Fruit fly (Drosophila melanogaster) whole organism, wandering third instar larva: ENCODE data around the gene orb2.
A peak's percentile ranks its signal among the peaks of the same experiment; 100 is the strongest.

Source experiments
- Abd-B ChIP-seq: fragments of >200 bp; optimal IDR thresholded peaks from 2 replicates; lab custom pipeline; 2017; ENCODE audit warnings: missing biosample characterization, missing genetic modification characterization
- CrebA ChIP-seq: fragments of 200-800 bp; sonication (Bioruptor generic); optimal IDR thresholded peaks from 2 replicates; lab custom pipeline; 2016; ENCODE audit warnings: missing biosample characterization, mild to moderate bottlenecking, missing genetic modification characterization, borderline replicate concordance
- Hr78 ChIP-seq: fragments of >200 bp; optimal IDR thresholded peaks from 2 replicates; lab custom pipeline; 2017; ENCODE audit warnings: missing biosample characterization, missing genetic modification characterization
- Myc ChIP-seq: fragments of >200 bp; optimal IDR thresholded peaks from 2 replicates; lab custom pipeline; 2017
- OdsH ChIP-seq: fragments of 200-800 bp; sonication (Bioruptor generic); optimal IDR thresholded peaks from 2 replicates; lab custom pipeline; 2016; ENCODE audit warnings: missing biosample characterization, mild to moderate bottlenecking, missing genetic modification characterization
- Sp1 ChIP-seq: fragments of 200-800 bp; sonication (Bioruptor generic); optimal IDR thresholded peaks from 3 replicates; lab custom pipeline; 2019; ENCODE audit warnings: missing biosample characterization, mild to moderate bottlenecking, missing genetic modification characterization, moderate library complexity
- br ChIP-seq: fragments of 200-800 bp; sonication (Bioruptor generic); optimal IDR thresholded peaks from 2 replicates; lab custom pipeline; 2016; ENCODE audit warnings: missing biosample characterization, missing genetic modification characterization
- brk ChIP-seq: fragments of 200-800 bp; sonication (Bioruptor generic); optimal IDR thresholded peaks from 2 replicates; lab custom pipeline; 2016; ENCODE audit warnings: missing biosample characterization, mild to moderate bottlenecking, missing genetic modification characterization
- h ChIP-seq: fragments of 200-800 bp; sonication (Bioruptor generic); optimal IDR thresholded peaks from 3 replicates; lab custom pipeline; 2016; ENCODE audit warnings: missing biosample characterization, mild to moderate bottlenecking, missing genetic modification characterization
- lola ChIP-seq: fragments of >200 bp; optimal IDR thresholded peaks from 2 replicates; lab custom pipeline; 2017; ENCODE audit warnings: missing biosample characterization, missing genetic modification characterization

- TF ChIP-seq Hr78 (GFP tag; lab: Kevin White, UChicago), result no peak
- peak; percentile 48 for TF ChIP-seq br (GFP tag; lab: Kevin White, UChicago)
- no peak for TF ChIP-seq Myc (lab: Kevin White, UChicago)
- TF ChIP-seq Abd-B, result no peak
- TF ChIP-seq h (GFP tag; lab: Kevin White, UChicago), result peak; percentile 35
- no peak for TF ChIP-seq brk (GFP tag; lab: Kevin White, UChicago)
- peak; percentile 14 for TF ChIP-seq OdsH (GFP tag; lab: Kevin White, UChicago)
- no peak for TF ChIP-seq Sp1 (GFP tag; lab: Kevin White, UChicago)
- no peak for TF ChIP-seq lola (GFP tag; lab: Kevin White, UChicago)
- no peak for TF ChIP-seq CrebA (GFP tag; lab: Kevin White, UChicago)
Observed at dm6 chr3L:8920710-8921109, 33.6 kb downstream of the orb2 start.
